Worm (Caenorhabditis elegans) whole organism, late embryonic: Measurements from ENCODE around the gene gbb-1.

Experiments used
- C38D4.7 ChIP-seq: fragments of 200-800 bp; sonication (Bioruptor generic); optimal IDR thresholded peaks from 2 replicates; lab custom pipeline; 2018; ENCODE audit warnings: mild to moderate bottlenecking, missing genetic modification characterization, moderate library complexity, missing compliant biosample characterization
- F13H6.1 ChIP-seq: sonication (generic microtip); optimal IDR thresholded peaks from 2 replicates; lab custom pipeline; 2016; ENCODE audit warnings: missing genetic modification characterization, missing compliant biosample characterization
- T23F11.4 ChIP-seq: fragments of 200-800 bp; sonication (Bioruptor generic); optimal IDR thresholded peaks from 2 replicates; lab custom pipeline; 2018; ENCODE audit warnings: mild to moderate bottlenecking, missing genetic modification characterization, missing compliant biosample characterization
- Y22D7AL.16 ChIP-seq: sonication (generic microtip); optimal IDR thresholded peaks from 2 replicates; lab custom pipeline; 2016; ENCODE audit warnings: missing genetic modification characterization, missing compliant biosample characterization
- ama-1 ChIP-seq: fragments of 150-350 bp; optimal IDR thresholded peaks from 2 replicates; lab custom pipeline; 2014
- ceh-18 ChIP-seq: sonication (generic microtip); optimal IDR thresholded peaks from 2 replicates; lab custom pipeline; 2016; ENCODE audit warnings: missing genetic modification characterization, missing compliant biosample characterization
- ceh-19 ChIP-seq: fragments of 200-800 bp; sonication (Bioruptor generic); optimal IDR thresholded peaks from 2 replicates; lab custom pipeline; 2018; ENCODE audit warnings: mild to moderate bottlenecking, missing genetic modification characterization, missing compliant biosample characterization
- ceh-2 ChIP-seq: sonication (generic microtip); optimal IDR thresholded peaks from 2 replicates; lab custom pipeline; 2016; ENCODE audit warnings: missing genotype, missing genetic modification characterization, missing compliant biosample characterization
- ceh-22 ChIP-seq: sonication (generic microtip); optimal IDR thresholded peaks from 2 replicates; lab custom pipeline; 2017; ENCODE audit warnings: missing biosample characterization, missing genetic modification characterization
- ceh-24 ChIP-seq: sonication (generic microtip); optimal IDR thresholded peaks from 2 replicates; lab custom pipeline; 2016; ENCODE audit warnings: mild to moderate bottlenecking, missing genetic modification characterization, missing compliant biosample characterization
- ceh-45 ChIP-seq: fragments of 200-800 bp; sonication (Bioruptor generic); IDR thresholded peaks from 2 replicates; pipeline ENCODE4 v1.3.6; 2022; ENCODE audit warnings: missing genetic modification reagents, missing genetic modification characterization, missing compliant biosample characterization
- ceh-48 ChIP-seq: sonication (generic microtip); optimal IDR thresholded peaks from 2 replicates; lab custom pipeline; 2016; ENCODE audit warnings: missing genetic modification characterization, inconsistent platforms, missing compliant biosample characterization
- ceh-9 ChIP-seq: sonication (generic microtip); optimal IDR thresholded peaks from 2 replicates; lab custom pipeline; 2016; ENCODE audit warnings: mild to moderate bottlenecking, missing genetic modification characterization, inconsistent platforms, missing compliant biosample characterization
- dmd-4 ChIP-seq: sonication (generic microtip); optimal IDR thresholded peaks from 2 replicates; lab custom pipeline; 2016; ENCODE audit warnings: borderline replicate concordance, missing genetic modification characterization, missing compliant biosample characterization
- ets-4 ChIP-seq: sonication (generic microtip); optimal IDR thresholded peaks from 2 replicates; lab custom pipeline; 2016; ENCODE audit warnings: missing genetic modification characterization, missing compliant biosample characterization
- fax-1 ChIP-seq: sonication (generic microtip); optimal IDR thresholded peaks from 2 replicates; lab custom pipeline; 2016; ENCODE audit warnings: missing genotype, missing genetic modification characterization, missing compliant biosample characterization
- gmeb-2 ChIP-seq: sonication (generic microtip); optimal IDR thresholded peaks from 2 replicates; lab custom pipeline; 2016; ENCODE audit warnings: missing genetic modification characterization, inconsistent platforms, missing compliant biosample characterization
- hlh-13 ChIP-seq: fragments of 200-800 bp; sonication (Bioruptor generic); optimal IDR thresholded peaks from 2 replicates; lab custom pipeline; 2018; ENCODE audit warnings: mild to moderate bottlenecking, missing genetic modification characterization, missing compliant biosample characterization
- hlh-15 ChIP-seq: sonication (generic microtip); optimal IDR thresholded peaks from 2 replicates; lab custom pipeline; 2016; ENCODE audit warnings: missing genetic modification characterization, missing compliant biosample characterization
- hlh-30 ChIP-seq: sonication (generic microtip); optimal IDR thresholded peaks from 2 replicates; lab custom pipeline; 2017; ENCODE audit warnings: antibody characterized with exemption, missing genetic modification characterization, missing compliant biosample characterization; ENCODE audit not compliant: insufficient read depth
- hlh-6 ChIP-seq: sonication (generic microtip); optimal IDR thresholded peaks from 2 replicates; lab custom pipeline; 2016; ENCODE audit warnings: missing genotype, missing genetic modification characterization, missing compliant biosample characterization
- hlh-8 ChIP-seq: sonication (generic microtip); optimal IDR thresholded peaks from 2 replicates; lab custom pipeline; 2016; ENCODE audit warnings: missing genotype, missing genetic modification characterization, missing compliant biosample characterization
- lin-11 ChIP-seq: fragments of 200-800 bp; sonication (Bioruptor generic); optimal IDR thresholded peaks from 2 replicates; lab custom pipeline; 2018; ENCODE audit warnings: mild to moderate bottlenecking, missing genetic modification characterization, missing compliant biosample characterization
- mec-3 ChIP-seq: sonication (generic microtip); optimal IDR thresholded peaks from 2 replicates; lab custom pipeline; 2016; ENCODE audit warnings: borderline replicate concordance, missing genetic modification characterization, missing compliant biosample characterization
- nfya-1 ChIP-seq: sonication (generic microtip); optimal IDR thresholded peaks from 2 replicates; lab custom pipeline; 2017; ENCODE audit warnings: missing genetic modification characterization, mild to moderate bottlenecking, missing compliant biosample characterization, antibody characterized with exemption, moderate library complexity
- nhr-11 ChIP-seq: fragments of 150-350 bp; optimal IDR thresholded peaks from 2 replicates; lab custom pipeline; 2014; ENCODE audit warnings: missing biosample characterization, missing genetic modification characterization
- odd-2 ChIP-seq: sonication (generic microtip); optimal IDR thresholded peaks from 2 replicates; lab custom pipeline; 2017; ENCODE audit warnings: antibody characterized with exemption, mild to moderate bottlenecking, missing genetic modification characterization, missing compliant biosample characterization
- pag-3 ChIP-seq: sonication (generic microtip); optimal IDR thresholded peaks from 2 replicates; lab custom pipeline; 2016; ENCODE audit warnings: missing compliant biosample characterization, missing genetic modification characterization, borderline replicate concordance
- pat-9 ChIP-seq: fragments of 200-800 bp; sonication (Bioruptor generic); optimal IDR thresholded peaks from 2 replicates; lab custom pipeline; 2018; ENCODE audit warnings: mild to moderate bottlenecking, missing genetic modification characterization, moderate library complexity, missing compliant biosample characterization
- pax-1 ChIP-seq: fragments of 150-350 bp; optimal IDR thresholded peaks from 2 replicates; lab custom pipeline; 2014; ENCODE audit warnings: missing biosample characterization, missing genetic modification characterization
- pha-2 ChIP-seq: sonication (generic microtip); optimal IDR thresholded peaks from 2 replicates; lab custom pipeline; 2017; ENCODE audit warnings: mild to moderate bottlenecking, missing genetic modification characterization, missing compliant biosample characterization
- ref-2 ChIP-seq: sonication (generic microtip); optimal IDR thresholded peaks from 2 replicates; lab custom pipeline; 2016; ENCODE audit warnings: missing genetic modification characterization, missing compliant biosample characterization
- sox-2 ChIP-seq: fragments of 200-800 bp; sonication (Bioruptor generic); IDR thresholded peaks from 2 replicates; pipeline ENCODE4 v1.3.6; 2022; ENCODE audit warnings: missing genetic modification reagents, missing genetic modification characterization, missing compliant biosample characterization
- tbx-2 ChIP-seq: sonication (generic microtip); optimal IDR thresholded peaks from 2 replicates; lab custom pipeline; 2016; ENCODE audit warnings: missing genetic modification characterization, missing compliant biosample characterization
- ttx-3 ChIP-seq: sonication (generic microtip); optimal IDR thresholded peaks from 2 replicates; lab custom pipeline; 2016; ENCODE audit warnings: missing genetic modification reagents, missing genetic modification characterization, missing compliant biosample characterization
- unc-3 ChIP-seq, 2 experiments: fragments of 200-800 bp in 1 of 2; sonication (Bioruptor generic) in 1 of 2; sonication (generic microtip) in 1 of 2; conservative IDR thresholded peaks in 1 of 2; optimal IDR thresholded peaks in 1 of 2; 2 replicates each; pipeline versions ENCODE4 v1.3.6 to Lab custom; 2016 to 2022; ENCODE audit warnings: missing compliant biosample characterization in 2 of 2, missing genetic modification characterization in 2 of 2, missing genetic modification reagents in 1 of 2
- unc-42 ChIP-seq: sonication (generic microtip); optimal IDR thresholded peaks from 2 replicates; lab custom pipeline; 2016; ENCODE audit warnings: missing genotype, missing genetic modification characterization, missing compliant biosample characterization
- unc-55 ChIP-seq: sonication (generic microtip); optimal IDR thresholded peaks from 2 replicates; lab custom pipeline; 2017; ENCODE audit warnings: missing biosample characterization, missing genetic modification reagents, missing genetic modification characterization
- unc-86 ChIP-seq: sonication (generic microtip); optimal IDR thresholded peaks from 2 replicates; lab custom pipeline; 2016; ENCODE audit warnings: missing genetic modification characterization, missing compliant biosample characterization

Gene gbb-1

DNA sequence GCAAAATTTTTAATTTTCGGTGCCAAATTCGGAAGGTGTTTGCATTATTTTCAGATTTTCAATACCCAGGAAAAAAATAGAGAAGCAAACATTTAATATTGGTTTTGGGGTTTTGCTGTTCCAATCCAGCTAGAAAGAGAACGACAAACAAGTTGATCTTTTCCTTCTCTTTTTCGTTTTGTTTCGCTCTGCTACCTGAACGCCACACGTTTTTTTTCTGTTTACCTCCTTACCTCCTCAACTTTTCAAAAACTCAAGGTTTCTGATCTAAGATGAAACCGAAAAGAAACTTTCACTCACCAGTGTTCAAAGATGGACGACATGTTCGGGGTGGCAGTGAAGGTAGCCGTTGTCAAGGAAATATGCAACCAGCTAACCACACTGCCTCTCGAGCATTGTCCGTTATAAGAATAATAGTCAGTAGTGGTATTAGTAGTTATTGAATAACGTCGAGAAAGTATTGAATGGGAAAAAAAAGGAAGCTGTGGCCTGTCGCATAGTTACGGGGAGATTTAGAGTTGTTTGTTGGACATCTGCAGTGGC is 11.8 kb downstream of the gbb-1 start:
- no peak for TF ChIP-seq ceh-45 (GFP tag; lab: Robert Waterston, UW)
- no peak for TF ChIP-seq odd-2 (tag; lab: Kevin White, UChicago)
- TF ChIP-seq nfya-1 (tag; lab: Kevin White, UChicago) = no peak
- TF ChIP-seq pat-9 = no peak
- TF ChIP-seq ceh-9 (tag; lab: Kevin White, UChicago) = no peak
- no peak for TF ChIP-seq ceh-24
- TF ChIP-seq hlh-8 (tag; lab: Kevin White, UChicago) = no peak
- no peak for TF ChIP-seq dmd-4
- TF ChIP-seq pax-1 (tag; lab: Kevin White, UChicago) = no peak
- TF ChIP-seq unc-86 (tag; lab: Kevin White, UChicago) = no peak
- TF ChIP-seq pag-3 = no peak
- TF ChIP-seq nhr-11 (tag; lab: Kevin White, UChicago) = no peak
- no peak for TF ChIP-seq gmeb-2 (tag; lab: Kevin White, UChicago)
- no peak for TF ChIP-seq T23F11.4 (GFP tag; lab: Kevin White, UChicago)
- TF ChIP-seq hlh-30 (tag; lab: Kevin White, UChicago) = no peak
- TF ChIP-seq mec-3 (tag; lab: Kevin White, UChicago) = no peak
- TF ChIP-seq hlh-15 (tag; lab: Kevin White, UChicago) = no peak

ce11 chrX:2970212-2970611 is 12.5 kb downstream of the gbb-1 start:
- TF ChIP-seq pag-3 (no peak), mec-3 (tag; lab: Kevin White, UChicago) (no peak), hlh-13 (GFP tag; lab: Kevin White, UChicago) (no peak), ceh-2 (no peak), hlh-6 (tag; lab: Kevin White, UChicago) (no peak), lin-11 (tag; lab: Kevin White, UChicago) (no peak), ref-2 (tag; lab: Kevin White, UChicago) (no peak), unc-42 (tag; lab: Kevin White, UChicago) (no peak), hlh-8 (tag; lab: Kevin White, UChicago) (no peak), unc-3 (GFP tag; conservative IDR thresholded peaks at IDR 0.05; lab: Robert Waterston, UW) (no peak), unc-3 (tag; optimal IDR thresholded peaks at IDR 0.05; lab: Kevin White, UChicago) (no peak), ttx-3 (tag; lab: Kevin White, UChicago) (no peak), Y22D7AL.16 (tag; lab: Kevin White, UChicago) (no peak), sox-2 (GFP tag; lab: Robert Waterston, UW) (no peak), ceh-19 (no peak), ets-4 (tag; lab: Kevin White, UChicago) (no peak), nfya-1 (tag; lab: Kevin White, UChicago) (no peak), fax-1 (tag; lab: Kevin White, UChicago) (no peak), ama-1 (lab: Kevin White, UChicago) (no peak)

DNA sequence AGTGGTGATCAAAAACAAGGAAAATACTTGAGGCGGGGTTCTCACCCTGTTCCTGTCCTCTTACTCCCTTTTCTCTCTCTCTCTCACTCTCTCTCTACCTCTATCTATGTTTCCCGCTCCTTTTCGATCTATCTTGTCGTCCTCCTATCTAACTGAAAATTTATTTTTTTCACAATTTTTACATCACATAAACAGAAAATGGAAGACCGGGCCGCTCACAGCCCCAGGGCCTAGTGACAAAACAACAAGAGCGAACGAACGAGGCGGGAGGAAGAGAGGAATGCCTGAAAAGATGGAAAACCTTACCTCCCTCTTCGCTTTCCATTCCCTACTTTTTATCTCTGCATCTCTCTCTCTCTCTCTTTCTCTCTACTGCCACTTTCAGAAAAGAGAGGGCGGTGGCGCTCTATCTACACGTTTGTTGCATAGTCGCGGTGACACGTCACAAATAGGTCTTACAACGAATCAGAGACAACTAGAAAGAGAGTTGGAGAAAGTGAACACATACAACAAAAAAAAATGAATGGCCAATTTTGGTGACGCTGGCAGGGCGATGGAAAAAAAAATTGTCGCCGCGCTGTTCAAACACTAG is 13.2 kb downstream of the gbb-1 start:
- no peak for TF ChIP-seq ceh-2
- TF ChIP-seq, all 69 proteins: peak for 0

- TF ChIP-seq F13H6.1 (tag; lab: Kevin White, UChicago) (no peak), hlh-30 (tag; lab: Kevin White, UChicago) (peak; percentile 71), ceh-22 (no peak), ceh-18 (peak; percentile 21), ceh-48 (tag; lab: Kevin White, UChicago) (no peak), pha-2 (tag; lab: Kevin White, UChicago) (no peak), fax-1 (tag; lab: Kevin White, UChicago) (no peak), unc-55 (GFP tag; lab: Kevin White, UChicago) (peak; percentile 79), C38D4.7 (GFP tag; lab: Kevin White, UChicago) (no peak), tbx-2 (no peak), ceh-9 (tag; lab: Kevin White, UChicago) (no peak), nfya-1 (tag; lab: Kevin White, UChicago) (no peak)
- TF ChIP-seq, all 69 proteins: peak for 3
Measured at ce11 chrX:2971542-2971988, 13.8 kb downstream of the gbb-1 start.
